Worm (Caenorhabditis elegans) whole organism, young adult: ENCODE data around the gene nspc-18.

Experiments
- nfya-1 ChIP-seq: sonication (generic microtip); optimal IDR thresholded peaks from 2 replicates; lab custom pipeline; 2017; ENCODE audit warnings: antibody characterized with exemption, missing compliant biosample characterization, missing genetic modification characterization, borderline replicate concordance; ENCODE audit not compliant: insufficient read depth
- snpc-4 ChIP-seq, 5 experiments: fragments of 150-350 bp in 1 of 5; sonication (generic microtip) in 4 of 5; optimal IDR thresholded peaks; 2 replicates each; lab custom pipeline; 2014 to 2018; ENCODE audit warnings: missing genetic modification characterization in 5 of 5, missing biosample characterization in 3 of 5, antibody characterized with exemption in 2 of 5, mild to moderate bottlenecking in 2 of 5, missing compliant biosample characterization in 2 of 5, missing genotype in 2 of 5, moderate library complexity in 2 of 5, missing genetic modification reagents in 1 of 5

DNA sequence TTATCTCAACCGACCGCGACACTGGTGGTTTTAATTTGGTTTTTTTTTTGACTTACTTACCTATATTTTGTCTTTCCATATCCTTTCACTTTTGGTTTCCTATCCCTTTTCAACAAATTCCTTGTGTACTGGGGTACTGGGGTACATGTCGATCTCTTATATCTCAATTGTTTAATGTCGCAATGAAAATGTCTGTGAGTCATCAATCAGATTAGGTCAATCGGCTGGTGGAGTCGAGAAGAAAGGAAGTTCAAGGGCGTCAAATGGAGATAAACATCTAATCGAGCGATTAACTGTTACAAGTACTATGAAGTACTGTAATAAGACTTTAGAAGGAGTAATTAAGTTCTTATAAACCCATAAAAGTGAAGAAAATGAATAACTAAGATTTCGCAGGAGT is 48.5 kb upstream of the nspc-18 start:
- no peak for TF ChIP-seq snpc-4 (GFP tag; optimal IDR thresholded peaks at IDR 0.05; lab: Kevin White, UChicago)
- TF ChIP-seq snpc-4 (tag; optimal IDR thresholded peaks at IDR 0.05; lab: Kevin White, UChicago), result no peak
- no peak for TF ChIP-seq nfya-1 (tag; lab: Kevin White, UChicago)
